Worm (Caenorhabditis elegans) whole organism, young adult: ENCODE measurements around the gene pmp-5.

Experiments
- C17E4.6 ChIP-seq: fragments of 200-800 bp; sonication (Bioruptor generic); IDR thresholded peaks from 2 replicates; pipeline ENCODE4 v1.3.6; 2022; ENCODE audit warnings: missing genetic modification reagents, missing genetic modification characterization, missing compliant biosample characterization
- D2030.7 ChIP-seq: fragments of 200-800 bp; sonication (Bioruptor generic); IDR thresholded peaks from 2 replicates; pipeline ENCODE4 v1.3.6; 2022; ENCODE audit warnings: missing genetic modification reagents, missing genetic modification characterization, missing compliant biosample characterization
- F22D6.2 ChIP-seq: sonication (generic microtip); optimal IDR thresholded peaks from 2 replicates; lab custom pipeline; 2016; ENCODE audit warnings: mild to moderate bottlenecking, missing genetic modification characterization, missing compliant biosample characterization
- F33H1.4 ChIP-seq: fragments of 200-800 bp; sonication (Bioruptor generic); IDR thresholded peaks from 2 replicates; pipeline ENCODE4 v1.3.6; 2022; ENCODE audit warnings: missing genetic modification reagents, missing genetic modification characterization, missing compliant biosample characterization
- F39B2.1 ChIP-seq: fragments of 200-800 bp; sonication (Bioruptor generic); IDR thresholded peaks from 2 replicates; pipeline ENCODE4 v1.3.6; 2022; ENCODE audit warnings: missing genetic modification reagents, missing genetic modification characterization, missing compliant biosample characterization
- F49E8.2 ChIP-seq: sonication (generic microtip); optimal IDR thresholded peaks from 3 replicates; lab custom pipeline; 2017; ENCODE audit warnings: missing genetic modification characterization, mild to moderate bottlenecking, missing compliant biosample characterization, antibody characterized with exemption, moderate library complexity; ENCODE audit not compliant: insufficient read depth
- F57C9.4 ChIP-seq: sonication (generic microtip); optimal IDR thresholded peaks from 2 replicates; lab custom pipeline; 2017; ENCODE audit warnings: mild to moderate bottlenecking, missing genetic modification characterization, missing compliant biosample characterization
- T26A5.8 ChIP-seq: sonication (generic microtip); optimal IDR thresholded peaks from 2 replicates; lab custom pipeline; 2016; ENCODE audit warnings: missing genetic modification characterization, missing compliant biosample characterization
- Y53G8AR.9 ChIP-seq: fragments of 200-800 bp; sonication (Bioruptor generic); conservative IDR thresholded peaks from 2 replicates; pipeline ENCODE4 v1.3.6; 2022; ENCODE audit warnings: missing genetic modification reagents, missing genetic modification characterization, missing compliant biosample characterization
- Y56A3A.18 ChIP-seq: fragments of 200-800 bp; sonication (Bioruptor generic); IDR thresholded peaks from 2 replicates; pipeline ENCODE4 v1.3.6; 2022; ENCODE audit warnings: missing genetic modification reagents, missing genetic modification characterization, missing compliant biosample characterization
- ama-1 ChIP-seq, 3 experiments: fragments of 150-350 bp in 1 of 3; sonication (generic microtip) in 2 of 3; optimal IDR thresholded peaks; 2 replicates each; lab custom pipeline; 2014 to 2018; ENCODE audit warnings: missing biosample characterization in 2 of 3, missing genetic modification characterization in 2 of 3, missing genetic modification reagents in 2 of 3
- attf-3 ChIP-seq: fragments of 200-800 bp; sonication (Bioruptor generic); conservative IDR thresholded peaks from 2 replicates; pipeline ENCODE4 v1.3.6; 2022; ENCODE audit warnings: missing genetic modification reagents, missing genetic modification characterization, missing compliant biosample characterization
- attf-6 ChIP-seq: fragments of 200-800 bp; sonication (Bioruptor generic); IDR thresholded peaks from 2 replicates; pipeline ENCODE4 v1.3.6; 2022; ENCODE audit warnings: missing genetic modification reagents, missing genetic modification characterization, missing compliant biosample characterization
- bed-1 ChIP-seq: fragments of 200-800 bp; sonication (Bioruptor generic); IDR thresholded peaks from 2 replicates; pipeline ENCODE4 v1.3.6; 2022; ENCODE audit warnings: missing genetic modification reagents, missing genetic modification characterization, missing compliant biosample characterization
- ceh-40 ChIP-seq: fragments of 200-800 bp; sonication (Bioruptor generic); IDR thresholded peaks from 2 replicates; pipeline ENCODE4 v1.3.6; 2022; ENCODE audit warnings: missing genetic modification characterization, missing compliant biosample characterization
- die-1 ChIP-seq: sonication (generic microtip); optimal IDR thresholded peaks from 2 replicates; lab custom pipeline; 2016; ENCODE audit warnings: missing genotype, mild to moderate bottlenecking, missing genetic modification characterization, missing compliant biosample characterization
- dpff-1 ChIP-seq: sonication (generic microtip); optimal IDR thresholded peaks from 2 replicates; lab custom pipeline; 2017; ENCODE audit warnings: mild to moderate bottlenecking, missing genetic modification characterization, missing compliant biosample characterization
- efl-1 ChIP-seq: fragments of 150-350 bp; optimal IDR thresholded peaks from 2 replicates; lab custom pipeline; 2014; ENCODE audit warnings: missing biosample characterization, missing genetic modification reagents, missing genetic modification characterization
- ekl-4 ChIP-seq: fragments of 200-800 bp; sonication (Bioruptor generic); IDR thresholded peaks from 2 replicates; pipeline ENCODE4 v1.3.6; 2022; ENCODE audit warnings: missing genetic modification reagents, missing genetic modification characterization, missing compliant biosample characterization
- ets-4 ChIP-seq: fragments of 200-800 bp; sonication (Bioruptor generic); optimal IDR thresholded peaks from 2 replicates; lab custom pipeline; 2018; ENCODE audit warnings: mild to moderate bottlenecking, missing genetic modification characterization, missing compliant biosample characterization
- fkh-3 ChIP-seq: sonication (generic microtip); optimal IDR thresholded peaks from 2 replicates; lab custom pipeline; 2016; ENCODE audit warnings: mild to moderate bottlenecking, missing genetic modification characterization, missing compliant biosample characterization
- lin-40 ChIP-seq: sonication (generic microtip); optimal IDR thresholded peaks from 2 replicates; lab custom pipeline; 2016; ENCODE audit warnings: missing genetic modification characterization, mild to moderate bottlenecking, missing compliant biosample characterization, missing genotype, missing genetic modification reagents
- lsl-1 ChIP-seq: fragments of 200-800 bp; sonication (Bioruptor generic); optimal IDR thresholded peaks from 2 replicates; lab custom pipeline; 2018; ENCODE audit warnings: mild to moderate bottlenecking, missing genetic modification characterization, moderate library complexity, missing compliant biosample characterization
- nfya-2 ChIP-seq: fragments of 200-800 bp; sonication (Bioruptor generic); IDR thresholded peaks from 2 replicates; pipeline ENCODE4 v1.3.6; 2022; ENCODE audit warnings: missing genetic modification reagents, missing genetic modification characterization, missing compliant biosample characterization
- nhr-179 ChIP-seq: sonication (generic microtip); optimal IDR thresholded peaks from 2 replicates; lab custom pipeline; 2016; ENCODE audit warnings: mild to moderate bottlenecking, missing genetic modification characterization, missing compliant biosample characterization
- nhr-80 ChIP-seq: sonication (generic microtip); optimal IDR thresholded peaks from 2 replicates; lab custom pipeline; 2016; ENCODE audit warnings: missing genetic modification characterization, missing compliant biosample characterization
- nhr-90 ChIP-seq: sonication (generic microtip); optimal IDR thresholded peaks from 2 replicates; lab custom pipeline; 2016; ENCODE audit warnings: missing genotype, mild to moderate bottlenecking, missing genetic modification characterization, missing compliant biosample characterization
- sdz-38 ChIP-seq: sonication (generic microtip); optimal IDR thresholded peaks from 2 replicates; lab custom pipeline; 2016; ENCODE audit warnings: missing genotype, missing genetic modification characterization, missing compliant biosample characterization
- snpc-4 ChIP-seq, 5 experiments: fragments of 150-350 bp in 1 of 5; sonication (generic microtip) in 4 of 5; optimal IDR thresholded peaks; 2 replicates each; lab custom pipeline; 2014 to 2018; ENCODE audit warnings: missing genetic modification characterization in 5 of 5, missing biosample characterization in 3 of 5, antibody characterized with exemption in 2 of 5, mild to moderate bottlenecking in 2 of 5, missing compliant biosample characterization in 2 of 5, missing genotype in 2 of 5, moderate library complexity in 2 of 5, missing genetic modification reagents in 1 of 5
- zim-3 ChIP-seq: sonication (generic microtip); optimal IDR thresholded peaks from 2 replicates; lab custom pipeline; 2017; ENCODE audit warnings: mild to moderate bottlenecking, missing genetic modification characterization, moderate library complexity, missing compliant biosample characterization
- ztf-18 ChIP-seq: sonication (generic microtip); optimal IDR thresholded peaks from 2 replicates; lab custom pipeline; 2016; ENCODE audit warnings: missing genotype, mild to moderate bottlenecking, missing genetic modification characterization, missing compliant biosample characterization
- ztf-25 ChIP-seq: fragments of 200-800 bp; sonication (Bioruptor generic); IDR thresholded peaks from 2 replicates; pipeline ENCODE4 v1.3.6; 2022; ENCODE audit warnings: missing genetic modification reagents, missing genetic modification characterization, missing compliant biosample characterization

Gene pmp-5

ce11 chrV:6694668-6695067, 29.1 kb upstream of the pmp-5 start, which contains the start of gene W02F12.8:
Gene W02F12.8, minus strand, starts transcription at chrV:6694768.
- no peak for TF ChIP-seq ztf-25 (GFP tag; lab: Robert Waterston, UW)
- TF ChIP-seq efl-1 = no peak
- TF ChIP-seq zim-3 (tag; lab: Kevin White, UChicago) = no peak
- no peak for TF ChIP-seq F22D6.2 (tag; lab: Kevin White, UChicago)
- TF ChIP-seq F57C9.4 (tag; lab: Kevin White, UChicago) = no peak
- no peak for TF ChIP-seq Y53G8AR.9 (GFP tag; lab: Robert Waterston, UW)
- no peak for TF ChIP-seq attf-3 (GFP tag; lab: Robert Waterston, UW)
- TF ChIP-seq attf-6 (GFP tag; lab: Robert Waterston, UW) = no peak
- no peak for TF ChIP-seq snpc-4 (GFP tag; optimal IDR thresholded peaks at IDR 0.05; lab: Kevin White, UChicago)
- no peak for TF ChIP-seq snpc-4 (tag; optimal IDR thresholded peaks at IDR 0.05; lab: Kevin White, UChicago)
- no peak for TF ChIP-seq nhr-90 (tag; lab: Kevin White, UChicago)
- no peak for TF ChIP-seq C17E4.6 (GFP tag; lab: Robert Waterston, UW)
- TF ChIP-seq nhr-179 (tag; lab: Kevin White, UChicago) = no peak
- no peak for TF ChIP-seq Y56A3A.18 (GFP tag; lab: Robert Waterston, UW)
- no peak for TF ChIP-seq ceh-40 (GFP tag; lab: Robert Waterston, UW)
- no peak for TF ChIP-seq T26A5.8
- TF ChIP-seq die-1 (tag; lab: Kevin White, UChicago) = no peak
- no peak for TF ChIP-seq bed-1 (GFP tag; lab: Robert Waterston, UW)
- no peak for TF ChIP-seq F49E8.2

DNA sequence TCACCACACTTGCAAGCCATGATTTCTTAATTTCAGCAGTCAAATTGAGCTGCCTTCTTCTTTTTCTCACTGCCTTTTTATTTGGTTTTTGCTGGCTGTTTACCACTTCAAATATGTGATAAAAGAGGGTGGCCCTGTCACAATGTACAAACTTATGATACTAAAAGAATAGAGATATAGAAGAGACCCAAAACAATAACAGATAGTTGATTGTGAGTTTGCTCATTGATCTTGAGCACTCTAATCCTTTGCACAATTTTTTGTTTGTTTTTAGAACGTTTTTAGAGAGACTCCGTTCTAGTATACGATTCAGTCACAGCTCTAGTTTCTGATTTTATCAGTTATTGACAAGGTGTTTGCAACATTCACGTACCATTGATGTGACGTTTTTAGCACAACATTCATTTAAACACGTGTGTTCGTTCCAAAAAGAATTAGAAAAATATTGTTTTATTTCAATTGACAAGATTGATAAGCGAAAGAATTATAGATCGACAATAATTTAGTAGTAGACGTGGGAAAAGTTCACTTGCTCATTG, 26.3 kb upstream of the pmp-5 start, which contains the start of gene mtl-1:
mtl-1 (minus strand) TSS at position 51 of the 539 bp plus-strand sequence.
- TF ChIP-seq nhr-80 (tag; lab: Kevin White, UChicago) = peak; percentile 24
- TF ChIP-seq ztf-18 (tag; lab: Kevin White, UChicago) = no peak

- TF ChIP-seq F33H1.4 (no peak), ets-4 (no peak), sdz-38 (tag; lab: Kevin White, UChicago) (no peak), nfya-2 (GFP tag; lab: Robert Waterston, UW) (no peak), dpff-1 (tag; lab: Kevin White, UChicago) (no peak), F39B2.1 (GFP tag; lab: Robert Waterston, UW) (no peak), D2030.7 (GFP tag; lab: Robert Waterston, UW) (no peak)
Observed at ce11 chrV:6690075-6690474, 24.5 kb upstream of the pmp-5 start.

- TF ChIP-seq nhr-90 (tag; lab: Kevin White, UChicago) = no peak
- TF ChIP-seq C17E4.6 (GFP tag; lab: Robert Waterston, UW) = no peak
- TF ChIP-seq fkh-3 = no peak
- no peak for TF ChIP-seq ama-1 (optimal IDR thresholded peaks at IDR 0.05; lab: Kevin White, UChicago)
- no peak for TF ChIP-seq ama-1 (GFP tag; optimal IDR thresholded peaks at IDR 0.05; lab: Kevin White, UChicago)
- TF ChIP-seq ekl-4 (GFP tag; lab: Robert Waterston, UW) = no peak
- no peak for TF ChIP-seq lsl-1 (GFP tag; lab: Kevin White, UChicago)
- no peak for TF ChIP-seq lin-40 (tag; lab: Kevin White, UChicago)
Observed at ce11 chrV:6688392-6688791, 22.8 kb upstream of the pmp-5 start, which contains the start of gene K11G9.5. Gene K11G9.5, minus strand, starts transcription at chrV:6688492.
